Fruit fly (Drosophila melanogaster): ENCODE results near the gene CG31832.

dm6 chr2L:15039309-15039772, 7.8 kb upstream of the CG31832 start:
- TF ChIP-seq Lpt (GFP tag; optimal IDR thresholded peaks at IDR 0.05) (no peak), CG4318 (GFP tag; optimal IDR thresholded peaks at IDR 0.05) (no peak), Sox102F (GFP tag; optimal IDR thresholded peaks at IDR 0.05) (no peak), CG3919 (GFP tag; optimal IDR thresholded peaks at IDR 0.05) (no peak), fkh (GFP tag; optimal IDR thresholded peaks at IDR 0.05) (no peak), Eip78C (GFP tag) (no peak), CG31627 (GFP tag; optimal IDR thresholded peaks at IDR 0.05) (peak; percentile 16), Hr38 (GFP tag; optimal IDR thresholded peaks at IDR 0.05) (no peak)
